Fruit fly (Drosophila melanogaster): ENCODE results near the gene CG11601.

Gene CG11601

DNA sequence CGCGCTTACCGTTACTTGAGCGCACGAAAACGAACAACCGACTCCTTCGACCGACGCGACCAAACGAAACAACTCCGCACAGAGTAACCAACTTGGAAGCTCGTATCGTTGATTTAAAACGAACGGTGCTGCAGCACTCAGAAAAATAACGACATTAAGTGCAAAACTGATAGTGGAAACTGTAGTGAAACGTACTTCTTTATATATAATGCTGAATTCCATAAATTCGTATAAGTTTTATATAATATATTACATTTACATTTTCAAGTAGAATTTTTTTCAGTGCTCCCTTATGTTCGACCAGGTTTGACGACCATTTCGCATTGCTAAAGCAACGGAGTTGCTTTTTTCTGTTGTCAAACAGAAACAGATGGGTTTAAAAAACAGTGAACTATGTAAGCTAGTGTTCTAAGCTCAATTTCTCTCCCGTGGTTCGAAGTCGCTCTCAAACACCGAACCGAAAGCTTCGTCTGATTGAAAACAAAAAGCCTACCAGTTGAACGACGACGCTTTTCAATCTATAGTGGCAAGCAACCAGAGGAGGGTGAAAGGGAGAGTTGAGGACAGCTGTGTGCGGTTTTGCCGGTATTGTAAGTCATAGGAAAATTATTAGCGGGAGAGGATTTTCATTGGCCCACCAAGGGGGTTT lies 15.5 kb downstream of the CG11601 start, which contains the start of gene CG17075 (continued):
- TF ChIP-seq CG33557 (GFP tag; optimal IDR thresholded peaks at IDR 0.05) (no peak), org-1 (GFP tag; optimal IDR thresholded peaks at IDR 0.05) (peak; percentile 92), aop (GFP tag; IDR thresholded peaks at IDR 0.05) (peak; percentile 83; the same call in 1 of the 2 replicates), Abd-B (GFP tag; optimal IDR thresholded peaks at IDR 0.05) (peak; percentile 93), H15 (GFP tag; IDR thresholded peaks at IDR 0.05) (peak; percentile 93), trem (tag; optimal IDR thresholded peaks at IDR 0.05) (peak; percentile 78), lmd (GFP tag; IDR thresholded peaks at IDR 0.05) (peak; percentile 96), rib (GFP tag; IDR thresholded peaks at IDR 0.05) (peak; percentile 95), btn (GFP tag; optimal IDR thresholded peaks at IDR 0.05) (peak; percentile 34), CG11560 (tag; IDR thresholded peaks at IDR 0.05) (peak; percentile 84), CG2116 (GFP tag; optimal IDR thresholded peaks at IDR 0.05) (peak; percentile 57), cato (GFP tag; optimal IDR thresholded peaks at IDR 0.05; ENCODE audit: borderline replicate concordance) (peak; percentile 88), Drgx (GFP tag; IDR thresholded peaks at IDR 0.05) (peak; percentile 95), Camta (GFP tag; optimal IDR thresholded peaks at IDR 0.05) (peak; percentile 82), D (optimal IDR thresholded peaks at IDR 0.05) (no peak), D (GFP tag; optimal IDR thresholded peaks at IDR 0.05) (peak; percentile 84), CG13894 (tag; optimal IDR thresholded peaks at IDR 0.05) (peak; percentile 94), CG11696 (GFP tag; IDR thresholded peaks at IDR 0.05) (peak; percentile 77), zen (tag; optimal IDR thresholded peaks at IDR 0.05) (peak; percentile 75), ase (GFP tag; IDR thresholded peaks at IDR 0.05) (peak; percentile 94), usp (GFP tag; optimal IDR thresholded peaks at IDR 0.05) (no peak), Optix (GFP tag; IDR thresholded peaks at IDR 0.05) (peak; percentile 89), sqz (GFP tag; optimal IDR thresholded peaks at IDR 0.05) (peak; percentile 86), run (tag; optimal IDR thresholded peaks at IDR 0.05) (peak; percentile 87), CG9437 (GFP tag; optimal IDR thresholded peaks at IDR 0.05) (peak; percentile 87), chm (GFP tag; IDR thresholded peaks at IDR 0.05) (peak; percentile 73; the same call in 1 of the 2 replicates), CG9215 (GFP tag; IDR thresholded peaks at IDR 0.05) (peak; percentile 91), Hmr (GFP tag; optimal IDR thresholded peaks at IDR 0.05) (peak; percentile 98), CTCF (GFP tag; optimal IDR thresholded peaks at IDR 0.05) (peak; percentile 43), exex (tag; optimal IDR thresholded peaks at IDR 0.05) (peak; percentile 79), Gug (GFP tag; IDR thresholded peaks at IDR 0.05) (peak; percentile 91), CG5953 (GFP tag; IDR thresholded peaks at IDR 0.05) (peak; percentile 91), ara (GFP tag; IDR thresholded peaks at IDR 0.05) (peak; percentile 88), NC2β (GFP tag; optimal IDR thresholded peaks at IDR 0.05) (peak; percentile 65), twi (tag; optimal IDR thresholded peaks at IDR 0.05) (peak; percentile 78), grau (tag; optimal IDR thresholded peaks at IDR 0.05) (peak; percentile 95), odd (GFP tag; optimal IDR thresholded peaks at IDR 0.05) (peak; percentile 90), CG17385 (GFP tag; optimal IDR thresholded peaks at IDR 0.05) (peak; percentile 92), kni (GFP tag; optimal IDR thresholded peaks at IDR 0.05) (peak; percentile 38), nerfin-2 (GFP tag; IDR thresholded peaks at IDR 0.05; ENCODE audit: partially characterized antibody) (no peak), slbo (GFP tag; IDR thresholded peaks at IDR 0.05) (peak; percentile 98)

- TF ChIP-seq CG7786 (GFP tag; optimal IDR thresholded peaks at IDR 0.05) (no peak), Fer3 (tag; optimal IDR thresholded peaks at IDR 0.05) (no peak), tna (GFP tag; IDR thresholded peaks at IDR 0.05; ENCODE audit: partially characterized antibody) (no peak), MESR4 (GFP tag; optimal IDR thresholded peaks at IDR 0.05) (peak; percentile 45), Sry-δ (GFP tag; optimal IDR thresholded peaks at IDR 0.05) (peak; percentile 32), Ets65A (GFP tag) (no peak), NC2β (GFP tag; optimal IDR thresholded peaks at IDR 0.05) (no peak), chn (GFP tag; optimal IDR thresholded peaks at IDR 0.05) (no peak), row (GFP tag; IDR thresholded peaks at IDR 0.05) (peak; percentile 20; the same call in 1 of the 3 replicates), onecut (GFP tag; IDR thresholded peaks at IDR 0.05) (no peak), CG9797 (GFP tag; optimal IDR thresholded peaks at IDR 0.05) (peak; percentile 79), Side (GFP tag; optimal IDR thresholded peaks at IDR 0.05) (no peak), ato (GFP tag; IDR thresholded peaks at IDR 0.05; ENCODE audit: partially characterized antibody) (0 out of 2 replicates have a peak, but pooled peaks have one; percentile 20), CkIIα-i1 (GFP tag; IDR thresholded peaks at IDR 0.05) (no peak)
Measured at dm6 chr2L:252174-252573, 30.9 kb downstream of the CG11601 start, which contains the start of gene Rpp30. Gene Rpp30, minus strand, starts transcription at chr2L:252373.

All from whole organism, embryonic.